Worm (Caenorhabditis elegans) whole organism, L4 larva: ENCODE data around the gene hda-10.
A peak's percentile ranks its signal among the peaks of the same experiment; 100 is the strongest.
"Not testable (repeated sequence)": the region's sequence is repeated elsewhere in the genome, so short reads cannot be mapped to it uniquely, and the experiment has no call there.

ENCODE experiments used
- D1046.2 ChIP-seq: fragments of 200-800 bp; sonication (Bioruptor generic); IDR thresholded peaks from 2 replicates; pipeline ENCODE4 v1.3.6; 2022; ENCODE audit warnings: missing genetic modification characterization, missing compliant biosample characterization
- F44E2.7 ChIP-seq: fragments of 200-800 bp; sonication (Bioruptor generic); IDR thresholded peaks from 2 replicates; pipeline ENCODE4 v2.1.2; 2022; ENCODE audit warnings: missing genetic modification characterization, missing compliant biosample characterization
- F49E8.2 ChIP-seq: sonication (generic microtip); optimal IDR thresholded peaks from 2 replicates; lab custom pipeline; 2016; ENCODE audit warnings: missing compliant biosample characterization, mild to moderate bottlenecking, missing genetic modification characterization, borderline replicate concordance
- T26A8.4 ChIP-seq: fragments of 200-800 bp; sonication (Bioruptor generic); IDR thresholded peaks from 2 replicates; pipeline ENCODE4 v1.3.6; 2022; ENCODE audit warnings: missing genetic modification characterization, missing compliant biosample characterization
- aha-1 ChIP-seq: fragments of 150-350 bp; peaks from one replicate; lab custom pipeline; 2014; ENCODE audit warnings: missing biosample characterization, missing genetic modification characterization
- attf-4 ChIP-seq: sonication (generic microtip); optimal IDR thresholded peaks from 3 replicates; lab custom pipeline; 2017; ENCODE audit warnings: missing biosample characterization, missing genetic modification characterization
- cey-2 ChIP-seq: sonication (generic microtip); optimal IDR thresholded peaks from 3 replicates; lab custom pipeline; 2017; ENCODE audit warnings: missing genetic modification characterization, mild to moderate bottlenecking, missing compliant biosample characterization, antibody characterized with exemption, borderline replicate concordance; ENCODE audit not compliant: insufficient read depth
- ctbp-1 ChIP-seq: fragments of 200-800 bp; sonication (Bioruptor generic); IDR thresholded peaks from 2 replicates; pipeline ENCODE4 v1.3.6; 2022; ENCODE audit warnings: missing genetic modification reagents, missing genetic modification characterization, missing compliant biosample characterization
- daf-12 ChIP-seq: fragments of 150-350 bp; optimal IDR thresholded peaks from 2 replicates; lab custom pipeline; 2014; ENCODE audit warnings: missing biosample characterization, missing genetic modification reagents, missing genetic modification characterization
- daf-16 ChIP-seq, 3 experiments: sonication (generic microtip); optimal IDR thresholded peaks; 2 replicates each; lab custom pipeline; 2016 to 2017; ENCODE audit warnings: missing genetic modification characterization in 3 of 3, missing genetic modification reagents in 3 of 3, mild to moderate bottlenecking in 2 of 3, missing compliant biosample characterization in 2 of 3, missing biosample characterization in 1 of 3, moderate library complexity in 1 of 3
- daf-19 ChIP-seq: fragments of 200-800 bp; sonication (Bioruptor generic); conservative IDR thresholded peaks from 2 replicates; pipeline ENCODE4 v1.3.6; 2022; ENCODE audit warnings: missing genetic modification characterization, missing compliant biosample characterization
- dpl-1 ChIP-seq: fragments of 150-350 bp; optimal IDR thresholded peaks from 2 replicates; lab custom pipeline; 2014; ENCODE audit warnings: missing biosample characterization, missing genetic modification reagents, missing genetic modification characterization
- dve-1 ChIP-seq: sonication (generic microtip); optimal IDR thresholded peaks from 2 replicates; lab custom pipeline; 2017; ENCODE audit warnings: antibody characterized with exemption, mild to moderate bottlenecking, missing genetic modification characterization, missing compliant biosample characterization; ENCODE audit not compliant: insufficient read depth
- fkh-10 ChIP-seq: fragments of 150-350 bp; optimal IDR thresholded peaks from 2 replicates; lab custom pipeline; 2014; ENCODE audit warnings: missing biosample characterization, missing genetic modification reagents, missing genetic modification characterization
- hlh-11 ChIP-seq: fragments of 200-800 bp; sonication (Bioruptor generic); optimal IDR thresholded peaks from 2 replicates; lab custom pipeline; 2018; ENCODE audit warnings: mild to moderate bottlenecking, missing genetic modification characterization, missing compliant biosample characterization
- hmg-1.1 ChIP-seq: fragments of 200-800 bp; sonication (Bioruptor generic); IDR thresholded peaks from 2 replicates; pipeline ENCODE4 v1.3.6; 2022; ENCODE audit warnings: missing genetic modification reagents, missing genetic modification characterization, missing compliant biosample characterization
- lin-13 ChIP-seq: fragments of 150-350 bp; optimal IDR thresholded peaks from 2 replicates; lab custom pipeline; 2014; ENCODE audit warnings: missing biosample characterization, missing genetic modification reagents, missing genetic modification characterization
- lin-38 ChIP-seq: fragments of 200-800 bp; sonication (Bioruptor generic); IDR thresholded peaks from 2 replicates; pipeline ENCODE4 v1.3.6; 2022; ENCODE audit warnings: missing genetic modification reagents, missing genetic modification characterization, missing compliant biosample characterization
- mes-2 ChIP-seq: sonication (generic microtip); optimal IDR thresholded peaks from 2 replicates; lab custom pipeline; 2016; ENCODE audit warnings: missing genotype, mild to moderate bottlenecking, missing genetic modification characterization, missing compliant biosample characterization; ENCODE audit not compliant: poor library complexity, severe bottlenecking
- nhr-10 ChIP-seq: fragments of 150-350 bp; optimal IDR thresholded peaks from 2 replicates; lab custom pipeline; 2014; ENCODE audit warnings: missing biosample characterization, missing genetic modification characterization
- nhr-111 ChIP-seq: fragments of 200-800 bp; sonication (Bioruptor generic); optimal IDR thresholded peaks from 2 replicates; lab custom pipeline; 2018; ENCODE audit warnings: mild to moderate bottlenecking, missing genetic modification characterization, missing compliant biosample characterization
- nhr-28 ChIP-seq: fragments of 150-350 bp; optimal IDR thresholded peaks from 2 replicates; lab custom pipeline; 2014; ENCODE audit warnings: missing biosample characterization, missing genetic modification characterization
- nhr-42 ChIP-seq: fragments of 200-800 bp; sonication (Bioruptor generic); IDR thresholded peaks from 2 replicates; pipeline ENCODE4 v1.3.6; 2022; ENCODE audit warnings: missing genetic modification characterization, missing compliant biosample characterization
- nhr-48 ChIP-seq: sonication (generic microtip); optimal IDR thresholded peaks from 2 replicates; lab custom pipeline; 2016; ENCODE audit warnings: mild to moderate bottlenecking, missing genetic modification characterization, missing compliant biosample characterization
- nhr-76 ChIP-seq: fragments of 150-350 bp; optimal IDR thresholded peaks from 2 replicates; lab custom pipeline; 2014; ENCODE audit warnings: missing biosample characterization, missing genetic modification characterization
- nhr-77 ChIP-seq: fragments of 150-350 bp; optimal IDR thresholded peaks from 2 replicates; lab custom pipeline; 2014; ENCODE audit warnings: missing biosample characterization, missing genetic modification characterization
- php-3 ChIP-seq: fragments of 200-800 bp; sonication (Bioruptor generic); IDR thresholded peaks from 2 replicates; pipeline ENCODE4 v1.3.6; 2022; ENCODE audit warnings: missing genetic modification reagents, missing genetic modification characterization, missing compliant biosample characterization
- saeg-2 ChIP-seq: fragments of 200-800 bp; sonication (Bioruptor generic); IDR thresholded peaks from 2 replicates; pipeline ENCODE4 v1.3.6; 2022; ENCODE audit warnings: missing genetic modification reagents, missing genetic modification characterization, missing compliant biosample characterization
- set-16 ChIP-seq: fragments of 200-800 bp; sonication (Bioruptor generic); IDR thresholded peaks from 2 replicates; pipeline ENCODE4 v1.3.6; 2022; ENCODE audit warnings: missing genetic modification reagents, missing genetic modification characterization, missing compliant biosample characterization
- spr-3 ChIP-seq: fragments of 200-800 bp; sonication (Bioruptor generic); optimal IDR thresholded peaks from 2 replicates; lab custom pipeline; 2018; ENCODE audit warnings: mild to moderate bottlenecking, missing genetic modification characterization, missing compliant biosample characterization
- tag-97 ChIP-seq: fragments of 200-800 bp; sonication (Bioruptor generic); IDR thresholded peaks from 2 replicates; pipeline ENCODE4 v1.3.6; 2022; ENCODE audit warnings: missing genetic modification characterization, missing compliant biosample characterization
- unc-39 ChIP-seq: sonication (generic microtip); optimal IDR thresholded peaks from 2 replicates; lab custom pipeline; 2017; ENCODE audit warnings: missing biosample characterization, missing genetic modification characterization
- zip-11 ChIP-seq: fragments of 200-800 bp; sonication (Bioruptor generic); IDR thresholded peaks from 2 replicates; pipeline ENCODE4 v1.3.6; 2022; ENCODE audit warnings: missing genetic modification characterization, missing compliant biosample characterization
- zip-2 ChIP-seq: fragments of 150-350 bp; optimal IDR thresholded peaks from 2 replicates; lab custom pipeline; 2014; ENCODE audit warnings: missing biosample characterization, missing genetic modification characterization
- ztf-7 ChIP-seq: fragments of 150-350 bp; optimal IDR thresholded peaks from 2 replicates; lab custom pipeline; 2014; ENCODE audit warnings: missing biosample characterization, missing genetic modification characterization

Gene hda-10

ce11 chrII:13834380-13835194, 47.9 kb upstream of the hda-10 start (continued):
- peak; percentile 89 for TF ChIP-seq spr-3 (GFP tag; lab: Kevin White, UChicago)
- TF ChIP-seq zip-11: peak; percentile 73; the same call in 1 of the 2 replicates
- peak; percentile 50 for TF ChIP-seq nhr-28
- TF ChIP-seq nhr-48 (tag; lab: Kevin White, UChicago): peak; percentile 78
- TF ChIP-seq nhr-77: peak; percentile 94
- peak; percentile 94 for TF ChIP-seq mes-2 (tag; lab: Kevin White, UChicago)
- TF ChIP-seq nhr-42: peak; percentile 97
- TF ChIP-seq tag-97: no peak
- no peak for TF ChIP-seq daf-19 (GFP tag; lab: Robert Waterston, UW)
- TF ChIP-seq hmg-1.1: peak; percentile 97
- no peak for TF ChIP-seq nhr-10 (tag; lab: Kevin White, UChicago)
- peak; percentile 81 for TF ChIP-seq hlh-11 (tag; lab: Kevin White, UChicago)
- TF ChIP-seq ztf-7: peak; percentile 89
- TF ChIP-seq zip-2: peak; percentile 69
- no peak for TF ChIP-seq nhr-76 (tag; lab: Kevin White, UChicago)
- 0 out of 2 replicates have a peak, but pooled peaks have one; percentile 8 for TF ChIP-seq set-16
- TF ChIP-seq attf-4 (tag; lab: Kevin White, UChicago): no peak
- TF ChIP-seq nhr-111: peak; percentile 71
- TF ChIP-seq php-3 (GFP tag; lab: Robert Waterston, UW): peak; percentile 50; the same call in 1 of the 2 replicates
- peak; percentile 82 for TF ChIP-seq dpl-1 (GFP tag; lab: Kevin White, UChicago)
- peak; percentile 70; the same call in 1 of the 2 replicates for TF ChIP-seq saeg-2
- TF ChIP-seq cey-2 (tag; lab: Kevin White, UChicago): no peak
- peak; percentile 86 for TF ChIP-seq D1046.2 (GFP tag; lab: Robert Waterston, UW)

DNA sequence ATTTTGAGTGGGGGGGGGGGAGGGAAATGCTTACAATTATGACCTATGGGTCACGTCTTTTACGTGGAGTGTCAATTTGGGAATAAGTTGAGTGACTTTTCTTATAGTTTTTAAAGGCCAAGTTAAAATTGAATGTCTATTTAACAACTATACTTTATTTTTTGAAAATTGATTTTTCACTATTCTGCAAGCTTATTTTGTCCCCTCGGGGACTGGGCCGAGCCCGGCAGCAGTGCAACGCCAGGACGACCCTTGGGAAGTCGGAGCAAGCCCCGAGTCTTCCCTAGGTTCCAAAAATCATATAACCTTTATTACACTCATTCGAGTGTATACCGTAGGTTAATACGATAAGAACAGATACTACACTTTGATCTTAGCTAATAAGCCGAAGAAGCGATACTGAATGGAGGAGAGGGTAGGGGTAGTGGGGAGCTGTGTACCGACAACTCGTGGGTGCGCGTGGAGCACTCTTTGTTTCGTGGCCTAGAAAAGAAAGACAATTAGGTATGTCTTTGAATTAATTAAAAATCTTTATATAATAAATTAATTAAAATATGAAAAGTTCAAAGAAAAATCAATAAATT, 46.7 kb upstream of the hda-10 start, which contains the start of gene ins-37:
TSS of gene ins-37 (minus strand) at position 384 of the 584 bp plus-strand sequence.
- TF ChIP-seq dve-1 (peak; percentile 42), aha-1 (tag; lab: Kevin White, UChicago) (peak; percentile 4), lin-38 (peak; percentile 50; the same call in 1 of the 2 replicates), lin-13 (GFP tag; lab: Kevin White, UChicago) (peak; percentile 28), ctbp-1 (GFP tag; lab: Robert Waterston, UW) (0 out of 2 replicates have a peak, but pooled peaks have one; percentile 16), daf-16 (tag; optimal IDR thresholded peaks at IDR 0.05; lab: Kevin White, UChicago) (peak; percentile 19), T26A8.4 (GFP tag; lab: Robert Waterston, UW) (0 out of 2 replicates have a peak, but pooled peaks have one; percentile 30), F49E8.2 (tag; lab: Kevin White, UChicago) (peak; percentile 29)
- not testable (repeated sequence) for TF ChIP-seq daf-16 (GFP tag; optimal IDR thresholded peaks at IDR 0.05; lab: Kevin White, UChicago)

- peak; percentile 79 for TF ChIP-seq set-16
- no peak for TF ChIP-seq fkh-10 (GFP tag; lab: Kevin White, UChicago)
- TF ChIP-seq nhr-42: 0 out of 2 replicates have a peak, but pooled peaks have one; percentile 28
- peak; percentile 47; the same call in 1 of the 2 replicates for TF ChIP-seq F44E2.7 (GFP tag; lab: Robert Waterston, UW)
- TF ChIP-seq daf-12: no peak
- TF ChIP-seq unc-39 (tag; lab: Kevin White, UChicago): no peak
Measured at ce11 chrII:13838403-13838802, 44.1 kb upstream of the hda-10 start.
